In the genomic region with DNA sequence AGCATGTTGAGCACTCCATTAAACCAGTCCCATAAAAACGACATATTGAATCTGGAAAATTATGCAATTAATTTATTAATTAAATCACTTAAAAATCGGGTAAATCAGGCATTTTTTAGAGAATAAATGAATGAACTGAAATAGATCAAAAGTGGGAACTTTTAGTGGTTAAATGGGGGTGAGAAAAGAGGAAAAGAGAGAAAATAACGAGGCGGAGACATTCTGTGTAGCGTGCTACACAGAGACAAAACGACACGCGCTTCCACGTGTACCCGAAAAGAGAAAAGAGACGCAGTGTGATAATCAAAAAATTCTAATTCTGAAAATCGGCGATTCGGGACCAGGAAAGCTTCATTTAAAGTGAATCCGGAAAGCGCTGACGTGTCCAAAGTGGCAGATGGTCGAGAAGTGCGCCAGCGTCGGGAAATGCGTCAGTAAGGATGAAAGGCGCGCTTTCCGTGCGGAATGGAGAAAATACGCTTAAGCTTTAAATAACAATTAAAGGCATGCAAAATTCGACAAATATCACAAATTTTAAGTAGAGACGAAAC, we compare ENCODE assay signal across 2 worm cellular contexts.
A peak's percentile ranks its signal among the peaks of the same experiment; 100 is the strongest.
TF ChIP-seq lines count a peak whose summit lies in the region.

A gene (minus strand): TSS at position 51 of the 551 bp plus-strand sequence.

TF ChIP-seq in whole organism, L2 larva, 48 proteins besides CTCF, POLR2A, EP300 and RAD21 (continued from another document):
- TF ChIP-seq egl-27 (tag; optimal IDR thresholded peaks at IDR 0.05; lab: Kevin White, UChicago) (peak; percentile 55), fos-1 (tag; optimal IDR thresholded peaks at IDR 0.05; lab: Kevin White, UChicago) (peak; percentile 55), zag-1 (tag; optimal IDR thresholded peaks at IDR 0.05; lab: Kevin White, UChicago) (peak; percentile 26), F13H6.1 (tag; optimal IDR thresholded peaks at IDR 0.05; lab: Kevin White, UChicago) (peak; percentile 80), sma-9 (GFP tag; optimal IDR thresholded peaks at IDR 0.05; lab: Kevin White, UChicago) (peak; percentile 82), sma-9 (tag; optimal IDR thresholded peaks at IDR 0.05; lab: Kevin White, UChicago) (no peak), sma-3 (GFP tag; optimal IDR thresholded peaks at IDR 0.05; lab: Kevin White, UChicago) (peak; percentile 69), alr-1 (tag; optimal IDR thresholded peaks at IDR 0.05; lab: Kevin White, UChicago) (no peak), nhr-6 (tag; optimal IDR thresholded peaks at IDR 0.05; lab: Kevin White, UChicago) (peak; percentile 31), mab-5 (tag; optimal IDR thresholded peaks at IDR 0.05; lab: Kevin White, UChicago) (peak; percentile 63), ztf-11 (tag; optimal IDR thresholded peaks at IDR 0.05; lab: Kevin White, UChicago) (no peak), nhr-25 (tag; optimal IDR thresholded peaks at IDR 0.05; lab: Kevin White, UChicago) (peak; percentile 73), sem-4 (tag; optimal IDR thresholded peaks at IDR 0.05; lab: Kevin White, UChicago) (peak; percentile 6), ztf-4 (tag; optimal IDR thresholded peaks at IDR 0.05; lab: Kevin White, UChicago) (peak; percentile 25), unc-55 (GFP tag; optimal IDR thresholded peaks at IDR 0.05; lab: Kevin White, UChicago) (peak; percentile 84)

TF ChIP-seq in whole organism, L4 larva, 104 proteins besides CTCF, POLR2A, EP300 and RAD21 (continued from another document):
- TF ChIP-seq nhr-6 (tag; optimal IDR thresholded peaks at IDR 0.05; lab: Kevin White, UChicago) (peak; percentile 38), lin-38 (GFP tag; IDR thresholded peaks at IDR 0.05; lab: Robert Waterston, UW) (peak; percentile 83), lin-29 (GFP tag; IDR thresholded peaks at IDR 0.05; lab: Robert Waterston, UW) (no peak), Y48G9A.11 (GFP tag; IDR thresholded peaks at IDR 0.05; lab: Robert Waterston, UW) (no peak), mdl-1 (tag; optimal IDR thresholded peaks at IDR 0.05; lab: Kevin White, UChicago) (peak; percentile 60 to 83), jun-1 (tag; optimal IDR thresholded peaks at IDR 0.05; lab: Kevin White, UChicago) (peak; percentile 46), T26A8.4 (GFP tag; IDR thresholded peaks at IDR 0.05; lab: Robert Waterston, UW) (peak; percentile 85), tag-97 (GFP tag; IDR thresholded peaks at IDR 0.05; lab: Robert Waterston, UW) (no peak), F26F4.8 (GFP tag; conservative IDR thresholded peaks at IDR 0.05; lab: Robert Waterston, UW) (no peak), attf-4 (tag; optimal IDR thresholded peaks at IDR 0.05; lab: Kevin White, UChicago) (no peak), arid-1 (GFP tag; conservative IDR thresholded peaks at IDR 0.05; lab: Robert Waterston, UW) (peak; percentile 52; the same call in 1 of the 2 replicates), zag-1 (tag; optimal IDR thresholded peaks at IDR 0.05; lab: Kevin White, UChicago) (no peak), hif-1 (tag; optimal IDR thresholded peaks at IDR 0.05; lab: Kevin White, UChicago) (peak in 1 of 2 experiments; percentile 58), zip-2 (tag; optimal IDR thresholded peaks at IDR 0.05; lab: Kevin White, UChicago) (peak; percentile 14), mep-1 (tag; optimal IDR thresholded peaks at IDR 0.05; lab: Kevin White, UChicago) (peak; percentile 83), mxl-2 (GFP tag; conservative IDR thresholded peaks at IDR 0.05; lab: Robert Waterston, UW) (no peak), lir-3 (tag; optimal IDR thresholded peaks at IDR 0.05; lab: Kevin White, UChicago) (no peak), lin-1 (GFP tag; IDR thresholded peaks at IDR 0.05; lab: Robert Waterston, UW) (peak; percentile 50; the same call in 1 of the 2 replicates), daf-8 (GFP tag; IDR thresholded peaks at IDR 0.05; lab: Robert Waterston, UW) (no peak), spr-1 (tag; optimal IDR thresholded peaks at IDR 0.05; lab: Kevin White, UChicago) (peak; percentile 77), pqm-1 (tag; optimal IDR thresholded peaks at IDR 0.05; lab: Kevin White, UChicago) (peak; percentile 34), ztf-7 (tag; optimal IDR thresholded peaks at IDR 0.05; lab: Kevin White, UChicago) (peak; percentile 66), unc-62 (GFP tag; optimal IDR thresholded peaks at IDR 0.05 in 1 of 2; lab: Kevin White, UChicago) (no peak), unc-62 (tag; optimal IDR thresholded peaks at IDR 0.05; lab: Kevin White, UChicago) (no peak), php-3 (GFP tag; IDR thresholded peaks at IDR 0.05; lab: Robert Waterston, UW) (0 out of 2 replicates have a peak, but pooled peaks have one; percentile 12), ceh-32 (tag; optimal IDR thresholded peaks at IDR 0.05; lab: Kevin White, UChicago; ENCODE audit: poor library complexity) (no peak), ctbp-1 (GFP tag; IDR thresholded peaks at IDR 0.05; lab: Robert Waterston, UW) (peak; percentile 45; the same call in 1 of the 2 replicates), nhr-42 (GFP tag; IDR thresholded peaks at IDR 0.05; lab: Robert Waterston, UW) (0 out of 2 replicates have a peak, but pooled peaks have one; percentile 59), dmd-9 (GFP tag; IDR thresholded peaks at IDR 0.05; lab: Robert Waterston, UW) (no peak), nhr-10 (tag; optimal IDR thresholded peaks at IDR 0.05; lab: Kevin White, UChicago) (no peak), ZK337.2 (GFP tag; IDR thresholded peaks at IDR 0.05; lab: Robert Waterston, UW) (no peak), R02D3.7 (tag; optimal IDR thresholded peaks at IDR 0.05; lab: Kevin White, UChicago) (no peak), aly-2 (tag; optimal IDR thresholded peaks at IDR 0.05; lab: Kevin White, UChicago) (no peak), lin-15B (tag; optimal IDR thresholded peaks at IDR 0.05; lab: Kevin White, UChicago) (no peak), daf-12 (tag; optimal IDR thresholded peaks at IDR 0.05; lab: Kevin White, UChicago) (no peak), nhr-28 (tag; optimal IDR thresholded peaks at IDR 0.05; lab: Kevin White, UChicago) (peak; percentile 86), daf-19 (GFP tag; conservative IDR thresholded peaks at IDR 0.05; lab: Robert Waterston, UW) (no peak), nhr-41 (GFP tag; IDR thresholded peaks at IDR 0.05; lab: Robert Waterston, UW) (no peak), nhr-102 (tag; optimal IDR thresholded peaks at IDR 0.05; lab: Kevin White, UChicago) (peak; percentile 85), snpc-4 (tag; optimal IDR thresholded peaks at IDR 0.05; lab: Kevin White, UChicago) (no peak), fos-1 (tag; optimal IDR thresholded peaks at IDR 0.05; lab: Kevin White, UChicago) (no peak), lim-7 (GFP tag; IDR thresholded peaks at IDR 0.05; lab: Robert Waterston, UW) (no peak), zfp-3 (GFP tag; conservative IDR thresholded peaks at IDR 0.05; lab: Robert Waterston, UW) (peak; percentile 68; the same call in 1 of the 2 replicates), D1046.2 (GFP tag; IDR thresholded peaks at IDR 0.05; lab: Robert Waterston, UW) (no peak), ceh-20 (GFP tag; IDR thresholded peaks at IDR 0.05; lab: Robert Waterston, UW) (peak; percentile 47; the same call in 1 of the 2 replicates), dmd-6 (GFP tag; IDR thresholded peaks at IDR 0.05; lab: Robert Waterston, UW) (peak; percentile 73), ZK546.5 (tag; optimal IDR thresholded peaks at IDR 0.05; lab: Kevin White, UChicago) (peak in 1 of 2 experiments; percentile 5), F37D6.2 (tag; optimal IDR thresholded peaks at IDR 0.05; lab: Kevin White, UChicago) (peak; percentile 67), tra-1 (GFP tag; IDR thresholded peaks at IDR 0.05; lab: Robert Waterston, UW) (0 out of 2 replicates have a peak, but pooled peaks have one; percentile 63), dmd-8 (GFP tag; IDR thresholded peaks at IDR 0.05; lab: Robert Waterston, UW) (no peak), dve-1 (tag; optimal IDR thresholded peaks at IDR 0.05; lab: Kevin White, UChicago; ENCODE audit: insufficient read depth) (no peak), lsy-2 (tag; optimal IDR thresholded peaks at IDR 0.05; lab: Kevin White, UChicago) (peak; percentile 61 to 91), unc-39 (tag; optimal IDR thresholded peaks at IDR 0.05; lab: Kevin White, UChicago) (no peak), ceh-44 (GFP tag; IDR thresholded peaks at IDR 0.05; lab: Robert Waterston, UW) (0 out of 2 replicates have a peak, but pooled peaks have one; percentile 42), ces-1 (GFP tag; optimal IDR thresholded peaks at IDR 0.05; lab: Kevin White, UChicago) (no peak), set-16 (GFP tag; IDR thresholded peaks at IDR 0.05; lab: Robert Waterston, UW) (no peak), nhr-48 (tag; optimal IDR thresholded peaks at IDR 0.05; lab: Kevin White, UChicago) (peak; percentile 76), nhr-25 (tag; optimal IDR thresholded peaks at IDR 0.05; lab: Kevin White, UChicago; ENCODE audit: borderline replicate concordance, insufficient read depth) (no peak), nhr-77 (tag; optimal IDR thresholded peaks at IDR 0.05; lab: Kevin White, UChicago) (peak; percentile 75), saeg-2 (GFP tag; IDR thresholded peaks at IDR 0.05; lab: Robert Waterston, UW) (0 out of 2 replicates have a peak, but pooled peaks have one; percentile 12), hlh-30 (tag; optimal IDR thresholded peaks at IDR 0.05; lab: Kevin White, UChicago; ENCODE audit: insufficient read depth) (peak; percentile 69), sdz-12 (GFP tag; optimal IDR thresholded peaks at IDR 0.05; lab: Kevin White, UChicago) (no peak), Y105C5A.15 (GFP tag; IDR thresholded peaks at IDR 0.05; lab: Robert Waterston, UW) (no peak), nhr-111 (GFP tag; optimal IDR thresholded peaks at IDR 0.05; lab: Kevin White, UChicago) (no peak), snpc-1.2 (GFP tag; IDR thresholded peaks at IDR 0.05; lab: Robert Waterston, UW) (peak; percentile 62; the same call in 1 of the 2 replicates), mdt-29 (GFP tag; IDR thresholded peaks at IDR 0.05; lab: Robert Waterston, UW) (peak; percentile 50; the same call in 1 of the 2 replicates), T20F7.1 (GFP tag; optimal IDR thresholded peaks at IDR 0.05; lab: Kevin White, UChicago) (no peak), lin-39 (tag; optimal IDR thresholded peaks at IDR 0.05; lab: Kevin White, UChicago) (no peak), gei-8 (GFP tag; optimal IDR thresholded peaks at IDR 0.05; lab: Kevin White, UChicago) (no peak), pha-4 (GFP tag; IDR thresholded peaks at IDR 0.05; lab: Robert Waterston, UW) (0 out of 2 replicates have a peak, but pooled peaks have one; percentile 43), pha-4 (tag; optimal IDR thresholded peaks at IDR 0.05; lab: Kevin White, UChicago) (no peak), mxl-3 (GFP tag; optimal IDR thresholded peaks at IDR 0.05; lab: Kevin White, UChicago) (peak; percentile 90), ceh-62 (tag; optimal IDR thresholded peaks at IDR 0.05; lab: Kevin White, UChicago) (no peak), ceh-28 (tag; optimal IDR thresholded peaks at IDR 0.05; lab: Kevin White, UChicago) (no peak), vab-7 (GFP tag; IDR thresholded peaks at IDR 0.05; lab: Robert Waterston, UW) (no peak), zfp-2 (tag; optimal IDR thresholded peaks at IDR 0.05; lab: Kevin White, UChicago) (peak; percentile 4), hmg-1.1 (GFP tag; IDR thresholded peaks at IDR 0.05; lab: Robert Waterston, UW) (peak; percentile 78), ceh-82 (tag; optimal IDR thresholded peaks at IDR 0.05; lab: Kevin White, UChicago) (no peak), spr-3 (GFP tag; optimal IDR thresholded peaks at IDR 0.05; lab: Kevin White, UChicago) (peak; percentile 64), Y75B8A.6 (GFP tag; IDR thresholded peaks at IDR 0.05; lab: Robert Waterston, UW) (no peak), F44E2.7 (GFP tag; IDR thresholded peaks at IDR 0.05; lab: Robert Waterston, UW) (no peak), nhr-76 (tag; optimal IDR thresholded peaks at IDR 0.05; lab: Kevin White, UChicago) (no peak), zip-11 (GFP tag; IDR thresholded peaks at IDR 0.05; lab: Robert Waterston, UW) (no peak)
